Fruit fly (Drosophila melanogaster) whole organism: ENCODE data around the gene SREBP.

Source experiments
- pan ChIP-seq: fragments of >200 bp; optimal IDR thresholded peaks from 2 replicates; lab custom pipeline; 2017
- psq ChIP-seq: fragments of >200 bp; optimal IDR thresholded peaks from 2 replicates; lab custom pipeline; 2017

dm6 chr3L:19845047-19845906, 51.5 kb downstream of the SREBP start, which contains the start of gene Papss:
- TF ChIP-seq psq (no peak), pan (lab: Kevin White, UChicago) (no peak)
